Worm (Caenorhabditis elegans) whole organism, early embryonic: ENCODE results near the gene sra-4.

ENCODE experiments used
- B0310.2 ChIP-seq: sonication (generic microtip); optimal IDR thresholded peaks from 2 replicates; lab custom pipeline; 2016; ENCODE audit warnings: mild to moderate bottlenecking, missing genetic modification characterization, missing compliant biosample characterization
- F13C5.2 ChIP-seq: sonication (generic microtip); optimal IDR thresholded peaks from 2 replicates; lab custom pipeline; 2017; ENCODE audit warnings: mild to moderate bottlenecking, missing genetic modification characterization, inconsistent platforms, missing compliant biosample characterization
- aly-1 ChIP-seq: sonication (generic microtip); optimal IDR thresholded peaks from 2 replicates; lab custom pipeline; 2016; ENCODE audit warnings: missing genetic modification characterization, missing compliant biosample characterization
- ama-1 ChIP-seq: fragments of 150-350 bp; optimal IDR thresholded peaks from 2 replicates; lab custom pipeline; 2014
- ceh-13 ChIP-seq: fragments of 200-800 bp; sonication (Bioruptor generic); optimal IDR thresholded peaks from 2 replicates; lab custom pipeline; 2018; ENCODE audit warnings: mild to moderate bottlenecking, missing genetic modification characterization, missing compliant biosample characterization
- ceh-36 ChIP-seq: sonication (generic microtip); optimal IDR thresholded peaks from 2 replicates; lab custom pipeline; 2016; ENCODE audit warnings: missing genetic modification characterization, inconsistent platforms, missing compliant biosample characterization
- ets-7 ChIP-seq: sonication (generic microtip); optimal IDR thresholded peaks from 2 replicates; lab custom pipeline; 2016; ENCODE audit warnings: missing genotype, missing genetic modification characterization, missing compliant biosample characterization
- flt-1 ChIP-seq: fragments of 200-800 bp; sonication (Bioruptor generic); IDR thresholded peaks from 2 replicates; pipeline ENCODE4 v1.3.6; 2022; ENCODE audit warnings: missing genetic modification characterization, missing compliant biosample characterization
- hmbx-1 ChIP-seq: sonication (generic microtip); optimal IDR thresholded peaks from 2 replicates; lab custom pipeline; 2016; ENCODE audit warnings: mild to moderate bottlenecking, missing genetic modification characterization, missing compliant biosample characterization
- hmg-4 ChIP-seq: fragments of 200-800 bp; sonication (Bioruptor generic); optimal IDR thresholded peaks from 2 replicates; lab custom pipeline; 2018; ENCODE audit warnings: mild to moderate bottlenecking, missing genetic modification characterization, missing compliant biosample characterization
- hnd-1 ChIP-seq: sonication (generic microtip); optimal IDR thresholded peaks from 2 replicates; lab custom pipeline; 2016; ENCODE audit warnings: missing genetic modification characterization, missing compliant biosample characterization
- pes-1 ChIP-seq: fragments of 200-800 bp; sonication (Bioruptor generic); IDR thresholded peaks from 2 replicates; pipeline ENCODE4 v1.3.6; 2022; ENCODE audit warnings: missing genetic modification reagents, missing genetic modification characterization, missing compliant biosample characterization
- scrt-1 ChIP-seq: fragments of 200-800 bp; sonication (Bioruptor generic); IDR thresholded peaks from 2 replicates; pipeline ENCODE4 v1.3.6; 2022; ENCODE audit warnings: missing genetic modification characterization, missing compliant biosample characterization
- sea-1 ChIP-seq: fragments of 200-800 bp; sonication (Bioruptor generic); conservative IDR thresholded peaks from 2 replicates; pipeline ENCODE4 v1.3.6; 2022; ENCODE audit warnings: missing genetic modification characterization, missing compliant biosample characterization
- tbx-11 ChIP-seq: fragments of 200-800 bp; sonication (Bioruptor generic); IDR thresholded peaks from 2 replicates; pipeline ENCODE4 v1.3.6; 2022; ENCODE audit warnings: missing genetic modification characterization, missing compliant biosample characterization
- tbx-37 ChIP-seq: fragments of 200-800 bp; sonication (Bioruptor generic); conservative IDR thresholded peaks from 2 replicates; pipeline ENCODE4 v1.3.6; 2022; ENCODE audit warnings: missing genetic modification reagents, missing genetic modification characterization, missing compliant biosample characterization
- tra-4 ChIP-seq: sonication (generic microtip); optimal IDR thresholded peaks from 2 replicates; lab custom pipeline; 2017; ENCODE audit warnings: missing genetic modification characterization, missing compliant biosample characterization

The sra-4 gene

DNA sequence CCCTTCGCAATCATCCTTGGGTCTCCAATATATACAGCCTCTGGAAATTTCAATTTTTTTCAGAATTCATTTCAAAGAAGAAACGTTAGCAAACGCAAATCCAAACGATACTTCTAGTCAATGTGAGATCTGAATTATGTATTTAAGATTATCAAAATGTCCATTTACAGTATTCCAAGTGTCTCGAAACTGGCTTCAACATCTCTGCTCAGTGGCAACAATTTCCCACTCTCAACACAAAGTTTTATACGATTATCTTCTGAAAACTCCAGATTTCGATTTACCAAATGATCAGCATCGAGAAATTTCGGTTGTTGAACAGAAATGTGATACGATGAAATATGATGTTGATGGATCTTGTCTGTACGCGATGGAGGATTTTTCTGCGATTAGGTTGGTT lies 13.9 kb upstream of the sra-4 start:
- TF ChIP-seq sea-1 (GFP tag; lab: Robert Waterston, UW) (no peak), tbx-37 (GFP tag; lab: Robert Waterston, UW) (no peak), ets-7 (tag; lab: Kevin White, UChicago) (no peak), pes-1 (GFP tag; lab: Robert Waterston, UW) (no peak), scrt-1 (no peak)

ce11 chrII:9554925-9555553 lies 12.4 kb upstream of the sra-4 start, which contains the start of gene F35H8.2:
Gene F35H8.2, plus strand, starts transcription at chrII:9555503.
- no peak for TF ChIP-seq sea-1 (GFP tag; lab: Robert Waterston, UW)
- TF ChIP-seq hnd-1 (tag; lab: Kevin White, UChicago) = no peak
- TF ChIP-seq ets-7 (tag; lab: Kevin White, UChicago) = no peak
- TF ChIP-seq tra-4 (tag; lab: Kevin White, UChicago) = no peak
- no peak for TF ChIP-seq B0310.2
- no peak for TF ChIP-seq pes-1 (GFP tag; lab: Robert Waterston, UW)
- no peak for TF ChIP-seq aly-1
- TF ChIP-seq tbx-37 (GFP tag; lab: Robert Waterston, UW) = no peak
- no peak for TF ChIP-seq flt-1 (GFP tag; lab: Robert Waterston, UW)
- no peak for TF ChIP-seq F13C5.2 (tag; lab: Kevin White, UChicago)
- TF ChIP-seq ceh-36 (tag; lab: Kevin White, UChicago) = no peak
- TF ChIP-seq hmbx-1 (tag; lab: Kevin White, UChicago) = no peak
- no peak for TF ChIP-seq hmg-4
- no peak for TF ChIP-seq ama-1 (lab: Kevin White, UChicago)
- no peak for TF ChIP-seq tbx-11 (GFP tag; lab: Robert Waterston, UW)
- TF ChIP-seq scrt-1 = no peak
- TF ChIP-seq ceh-13 = no peak

DNA sequence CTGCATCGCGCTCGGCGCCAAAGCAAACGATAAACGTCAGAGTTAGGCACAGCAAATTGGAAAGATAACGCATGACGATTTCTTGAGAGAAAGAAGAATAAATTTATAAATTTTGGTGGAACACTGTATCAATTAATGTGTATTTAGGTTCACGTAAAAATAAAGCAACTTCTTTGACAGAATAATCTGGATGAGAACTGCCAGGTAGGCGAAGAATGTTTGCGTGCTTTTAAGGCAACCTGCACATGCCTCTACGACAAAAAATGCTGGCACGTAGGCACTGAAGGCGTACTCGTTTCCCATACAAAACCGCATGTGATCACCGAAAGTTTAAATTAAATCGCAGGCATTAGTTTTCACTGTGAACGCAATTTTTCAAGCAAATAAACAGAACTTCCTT lies 10.5 kb upstream of the sra-4 start, which contains the start of gene F35H8.1:
Gene F35H8.1, minus strand, starts transcription at position 101 of the 400 bp plus-strand sequence.
- no peak for TF ChIP-seq flt-1 (GFP tag; lab: Robert Waterston, UW)
- TF ChIP-seq F13C5.2 (tag; lab: Kevin White, UChicago) = no peak
- no peak for TF ChIP-seq scrt-1
- no peak for TF ChIP-seq sea-1 (GFP tag; lab: Robert Waterston, UW)
- no peak for TF ChIP-seq hmg-4
- no peak for TF ChIP-seq B0310.2

DNA sequence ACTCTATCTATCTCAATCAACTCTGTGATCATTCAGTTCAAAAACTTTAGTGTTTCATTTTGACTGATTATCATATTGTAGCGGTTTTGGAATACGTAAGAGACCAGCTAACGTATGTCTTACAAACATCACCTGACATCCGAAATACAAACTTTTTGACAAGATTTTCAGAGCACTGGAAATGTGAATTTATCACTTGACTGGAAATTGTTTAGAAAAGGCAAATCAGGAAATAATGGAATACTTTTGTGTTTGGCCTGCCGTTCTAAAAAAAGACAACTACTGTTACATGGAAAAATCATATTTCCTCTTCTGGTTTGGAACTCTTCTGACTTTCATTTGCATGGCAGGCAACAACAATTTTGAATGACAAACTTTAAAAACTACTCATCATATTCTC lies 8.9 kb upstream of the sra-4 start, which contains the start of gene F35H8.12:
Gene F35H8.12, plus strand, starts transcription at position 301 of the 400 bp plus-strand sequence.
- TF ChIP-seq hmg-4 (no peak), aly-1 (no peak), hmbx-1 (tag; lab: Kevin White, UChicago) (no peak)

DNA sequence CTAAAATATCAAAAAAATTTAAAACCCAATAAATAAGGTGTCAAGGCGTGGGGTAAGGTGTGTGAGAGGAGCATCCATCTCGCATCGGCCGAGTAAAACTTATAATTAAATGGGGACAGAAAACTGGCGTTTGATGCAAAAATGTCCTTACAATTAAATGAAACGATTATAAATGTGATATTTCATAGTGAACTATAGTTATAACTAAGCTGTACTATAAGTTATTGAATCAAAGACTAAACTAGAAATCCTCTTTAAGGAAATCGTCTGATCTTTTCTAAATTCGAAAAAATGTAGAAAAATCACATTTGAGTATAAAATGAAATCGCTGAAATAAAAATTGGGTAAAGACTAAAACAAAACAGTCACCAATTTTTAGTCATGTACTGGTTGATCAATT lies 8.0 kb upstream of the sra-4 start, which contains the start of gene sra-6:
Gene sra-6, minus strand, starts transcription at position 101 of the 400 bp plus-strand sequence.
- no peak for TF ChIP-seq hmbx-1 (tag; lab: Kevin White, UChicago)
- no peak for TF ChIP-seq ama-1 (lab: Kevin White, UChicago)
- no peak for TF ChIP-seq pes-1 (GFP tag; lab: Robert Waterston, UW)
- TF ChIP-seq hmg-4 = no peak
- no peak for TF ChIP-seq hnd-1 (tag; lab: Kevin White, UChicago)
- no peak for TF ChIP-seq aly-1
- TF ChIP-seq F13C5.2 (tag; lab: Kevin White, UChicago) = no peak
- TF ChIP-seq tra-4 (tag; lab: Kevin White, UChicago) = no peak
- TF ChIP-seq ceh-36 (tag; lab: Kevin White, UChicago) = no peak
- no peak for TF ChIP-seq scrt-1
- TF ChIP-seq ets-7 (tag; lab: Kevin White, UChicago) = no peak
- no peak for TF ChIP-seq tbx-37 (GFP tag; lab: Robert Waterston, UW)
- no peak for TF ChIP-seq tbx-11 (GFP tag; lab: Robert Waterston, UW)
- no peak for TF ChIP-seq B0310.2
- TF ChIP-seq sea-1 (GFP tag; lab: Robert Waterston, UW) = no peak
- TF ChIP-seq ceh-13 = no peak
- no peak for TF ChIP-seq flt-1 (GFP tag; lab: Robert Waterston, UW)

ce11 chrII:9544386-9544785 lies 1.7 kb upstream of the sra-4 start, which contains the start of gene sra-7:
Gene sra-7, plus strand, starts transcription at chrII:9544686.
- TF ChIP-seq B0310.2 (no peak), hmg-4 (no peak), ceh-36 (tag; lab: Kevin White, UChicago) (no peak), ets-7 (tag; lab: Kevin White, UChicago) (no peak), aly-1 (no peak), hnd-1 (tag; lab: Kevin White, UChicago) (no peak), F13C5.2 (tag; lab: Kevin White, UChicago) (no peak), pes-1 (GFP tag; lab: Robert Waterston, UW) (no peak), ceh-13 (no peak), sea-1 (GFP tag; lab: Robert Waterston, UW) (no peak), ama-1 (lab: Kevin White, UChicago) (no peak), tra-4 (tag; lab: Kevin White, UChicago) (no peak), tbx-11 (GFP tag; lab: Robert Waterston, UW) (no peak), scrt-1 (no peak)

DNA sequence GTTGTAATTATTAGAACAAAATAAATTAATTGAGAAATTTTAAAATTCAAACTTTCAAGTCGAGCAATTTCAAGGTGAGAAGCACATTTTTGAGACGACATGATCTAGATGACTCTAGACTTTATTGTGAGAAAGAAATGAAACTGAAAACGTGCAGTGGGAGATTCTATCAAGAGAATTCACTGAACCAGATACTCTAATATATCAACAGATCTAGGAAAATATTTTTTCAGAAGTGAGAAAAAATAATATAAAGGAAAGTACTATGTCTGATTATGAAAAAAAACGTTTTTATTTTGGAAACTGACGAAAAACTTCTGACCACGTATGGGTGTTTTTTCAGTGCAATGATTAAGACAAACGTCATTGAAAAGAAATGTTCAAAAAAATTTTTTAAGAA lies 2.0 kb downstream of the sra-4 start, which contains the start of gene sra-3:
Gene sra-3, minus strand, starts transcription at position 101 of the 400 bp plus-strand sequence.
- TF ChIP-seq hmg-4 (no peak), hmbx-1 (tag; lab: Kevin White, UChicago) (no peak)

- TF ChIP-seq hmg-4 (no peak), pes-1 (GFP tag; lab: Robert Waterston, UW) (no peak), tbx-11 (GFP tag; lab: Robert Waterston, UW) (no peak), hmbx-1 (tag; lab: Kevin White, UChicago) (no peak), tbx-37 (GFP tag; lab: Robert Waterston, UW) (no peak), ets-7 (tag; lab: Kevin White, UChicago) (no peak), sea-1 (GFP tag; lab: Robert Waterston, UW) (no peak), flt-1 (GFP tag; lab: Robert Waterston, UW) (no peak)
These were observed 5.3 kb downstream of the sra-4 start, which contains the start of gene sra-8 for ce11 chrII:9537429-9537828. Gene sra-8, plus strand, starts transcription at chrII:9537729.
